Fruit fly (Drosophila melanogaster) whole organism, wandering third instar larva: ENCODE measurements around the gene CG8945.

ENCODE experiments used
- CG32264 ChIP-seq: fragments of 200-800 bp; sonication (Bioruptor generic); optimal IDR thresholded peaks from 2 replicates; lab custom pipeline; 2016; ENCODE audit warnings: missing biosample characterization, missing genetic modification characterization
- GATAd ChIP-seq: sonication (Bioruptor generic); optimal IDR thresholded peaks from 2 replicates; lab custom pipeline; 2016; ENCODE audit warnings: missing biosample characterization, missing genetic modification characterization
- HLH106 ChIP-seq: fragments of 200-800 bp; optimal IDR thresholded peaks from 3 replicates; lab custom pipeline; 2019; ENCODE audit warnings: missing biosample characterization, mild to moderate bottlenecking, missing genetic modification characterization, moderate library complexity
- Hr83 ChIP-seq: fragments of 200-300 bp; sonication (Bioruptor generic); optimal IDR thresholded peaks from 2 replicates; lab custom pipeline; 2016; ENCODE audit warnings: missing biosample characterization, mild to moderate bottlenecking, missing genetic modification characterization, moderate library complexity; ENCODE audit not compliant: poor library complexity, severe bottlenecking
- Myc ChIP-seq: fragments of >200 bp; optimal IDR thresholded peaks from 2 replicates; lab custom pipeline; 2017
- brk ChIP-seq: fragments of 200-800 bp; sonication (Bioruptor generic); optimal IDR thresholded peaks from 2 replicates; lab custom pipeline; 2016; ENCODE audit warnings: missing biosample characterization, mild to moderate bottlenecking, missing genetic modification characterization
- ey ChIP-seq: fragments of 200-800 bp; sonication (Bioruptor generic); optimal IDR thresholded peaks from 2 replicates; lab custom pipeline; 2016; ENCODE audit warnings: missing biosample characterization, missing genetic modification characterization
- h ChIP-seq: fragments of 200-800 bp; sonication (Bioruptor generic); optimal IDR thresholded peaks from 3 replicates; lab custom pipeline; 2016; ENCODE audit warnings: missing biosample characterization, mild to moderate bottlenecking, missing genetic modification characterization
- jim ChIP-seq: fragments of 175-275, 200-325 bp; sonication (Bioruptor generic); optimal IDR thresholded peaks from 2 replicates; lab custom pipeline; 2016; ENCODE audit warnings: missing biosample characterization, mild to moderate bottlenecking, missing genetic modification characterization
- lola ChIP-seq: fragments of >200 bp; optimal IDR thresholded peaks from 2 replicates; lab custom pipeline; 2017; ENCODE audit warnings: missing biosample characterization, missing genetic modification characterization
- psq ChIP-seq: fragments of 200-800 bp; sonication (Bioruptor generic); optimal IDR thresholded peaks from 3 replicates; lab custom pipeline; 2017; ENCODE audit warnings: missing biosample characterization, mild to moderate bottlenecking, missing genetic modification characterization, moderate library complexity
- sage ChIP-seq: fragments of 200-800 bp; sonication (Bioruptor generic); optimal IDR thresholded peaks from 2 replicates; lab custom pipeline; 2016; ENCODE audit warnings: missing biosample characterization, mild to moderate bottlenecking, missing genetic modification characterization
- sv ChIP-seq: fragments of 200-800 bp; sonication (Bioruptor generic); optimal IDR thresholded peaks from 3 replicates; lab custom pipeline; 2016; ENCODE audit warnings: missing biosample characterization, missing genetic modification characterization
- usp ChIP-seq: fragments of >200 bp; optimal IDR thresholded peaks from 2 replicates; lab custom pipeline; 2017; ENCODE audit warnings: missing biosample characterization, missing genetic modification characterization

DNA sequence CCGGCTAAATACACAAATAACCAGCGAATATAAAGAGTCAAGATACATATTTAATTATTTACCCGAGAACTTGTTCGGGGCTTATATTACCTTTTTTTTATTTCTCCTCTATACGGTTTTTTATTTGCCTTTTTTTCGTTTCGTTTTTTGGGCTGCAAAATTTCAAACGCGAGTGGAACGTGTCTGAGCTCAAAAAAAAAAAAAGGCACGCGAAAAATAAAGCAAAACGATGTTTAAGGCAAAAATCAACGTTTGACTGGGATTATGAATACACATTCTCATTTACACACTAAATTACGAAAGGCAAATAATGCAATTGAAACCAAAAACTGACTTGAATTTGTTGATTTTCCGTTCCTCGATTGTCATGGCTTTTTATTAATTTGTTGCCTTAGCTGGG is 22.2 kb upstream of the CG8945 start:
- no peak for TF ChIP-seq GATAd (GFP tag; lab: Kevin White, UChicago)
- no peak for TF ChIP-seq h
- TF ChIP-seq sage (GFP tag; lab: Kevin White, UChicago), result no peak
- no peak for TF ChIP-seq psq (GFP tag; lab: Kevin White, UChicago)
- no peak for TF ChIP-seq sv
- no peak for TF ChIP-seq brk (GFP tag; lab: Kevin White, UChicago)
- no peak for TF ChIP-seq Myc (lab: Kevin White, UChicago)
- TF ChIP-seq jim (GFP tag; lab: Kevin White, UChicago), result peak; percentile 36
- no peak for TF ChIP-seq usp
- TF ChIP-seq Hr83 (GFP tag; lab: Kevin White, UChicago), result no peak
- TF ChIP-seq CG32264, result no peak
- TF ChIP-seq ey (GFP tag; lab: Kevin White, UChicago), result no peak
- TF ChIP-seq HLH106 (tag; lab: Kevin White, UChicago), result no peak
- no peak for TF ChIP-seq lola (GFP tag; lab: Kevin White, UChicago)
